Worm (Caenorhabditis elegans) whole organism, young adult: ENCODE measurements around the gene ndab-2.
A peak's percentile ranks its signal among the peaks of the same experiment; 100 is the strongest.

Experiments
- B0019.2 ChIP-seq: fragments of 200-800 bp; sonication (Bioruptor generic); conservative IDR thresholded peaks from 2 replicates; pipeline ENCODE4 v1.3.6; 2022; ENCODE audit warnings: missing genetic modification reagents, missing genetic modification characterization, missing compliant biosample characterization
- B0336.3 ChIP-seq: fragments of 200-800 bp; sonication (Bioruptor generic); IDR thresholded peaks from 2 replicates; pipeline ENCODE4 v1.3.6; 2022; ENCODE audit warnings: missing genetic modification characterization, missing compliant biosample characterization
- F33H1.4 ChIP-seq: fragments of 200-800 bp; sonication (Bioruptor generic); IDR thresholded peaks from 2 replicates; pipeline ENCODE4 v1.3.6; 2022; ENCODE audit warnings: missing genetic modification reagents, missing genetic modification characterization, missing compliant biosample characterization
- F37B4.10 ChIP-seq: fragments of 200-800 bp; sonication (Bioruptor generic); IDR thresholded peaks from 2 replicates; pipeline ENCODE4 v1.3.6; 2022; ENCODE audit warnings: missing genetic modification characterization, missing compliant biosample characterization
- F49E8.2 ChIP-seq: sonication (generic microtip); optimal IDR thresholded peaks from 3 replicates; lab custom pipeline; 2017; ENCODE audit warnings: missing genetic modification characterization, mild to moderate bottlenecking, missing compliant biosample characterization, antibody characterized with exemption, moderate library complexity; ENCODE audit not compliant: insufficient read depth
- F55B11.4 ChIP-seq: sonication (generic microtip); optimal IDR thresholded peaks from 2 replicates; lab custom pipeline; 2016; ENCODE audit warnings: missing compliant biosample characterization, missing genetic modification characterization, borderline replicate concordance; ENCODE audit not compliant: insufficient read depth
- K11D2.4 ChIP-seq: fragments of 200-800 bp; sonication (Bioruptor generic); IDR thresholded peaks from 2 replicates; pipeline ENCODE4 v1.3.6; 2022; ENCODE audit warnings: missing genetic modification reagents, missing genetic modification characterization, missing compliant biosample characterization
- T07F8.4 ChIP-seq: sonication (generic microtip); optimal IDR thresholded peaks from 2 replicates; lab custom pipeline; 2016; ENCODE audit warnings: mild to moderate bottlenecking, missing genetic modification characterization, moderate library complexity, missing compliant biosample characterization
- Y53F4B.3 ChIP-seq: fragments of 200-800 bp; sonication (Bioruptor generic); IDR thresholded peaks from 2 replicates; pipeline ENCODE4 v1.3.6; 2022; ENCODE audit warnings: missing genetic modification reagents, missing genetic modification characterization, missing compliant biosample characterization
- Y95B8A.8 ChIP-seq: fragments of 200-800 bp; sonication (Bioruptor generic); IDR thresholded peaks from 2 replicates; pipeline ENCODE4 v1.3.6; 2022; ENCODE audit warnings: missing genetic modification reagents, missing genetic modification characterization, missing compliant biosample characterization
- aptf-3 ChIP-seq: fragments of 200-800 bp; sonication (Bioruptor generic); IDR thresholded peaks from 2 replicates; pipeline ENCODE4 v1.3.6; 2022; ENCODE audit warnings: missing genetic modification characterization, missing compliant biosample characterization
- atf-7 ChIP-seq: sonication (generic microtip); optimal IDR thresholded peaks from 2 replicates; lab custom pipeline; 2017; ENCODE audit warnings: mild to moderate bottlenecking, missing genetic modification characterization, missing compliant biosample characterization
- athp-1 ChIP-seq: sonication (generic microtip); optimal IDR thresholded peaks from 2 replicates; lab custom pipeline; 2017; ENCODE audit warnings: mild to moderate bottlenecking, missing genetic modification characterization, missing compliant biosample characterization
- attf-6 ChIP-seq: fragments of 200-800 bp; sonication (Bioruptor generic); IDR thresholded peaks from 2 replicates; pipeline ENCODE4 v1.3.6; 2022; ENCODE audit warnings: missing genetic modification reagents, missing genetic modification characterization, missing compliant biosample characterization
- cebp-1 ChIP-seq, 2 experiments: fragments of 200-800 bp in 1 of 2; sonication (Bioruptor generic) in 1 of 2; sonication (generic microtip) in 1 of 2; IDR thresholded peaks in 1 of 2; optimal IDR thresholded peaks in 1 of 2; 2 replicates each; pipeline versions ENCODE4 v1.3.6 to Lab custom; 2017 to 2022; ENCODE audit warnings: missing compliant biosample characterization in 2 of 2, missing genetic modification characterization in 2 of 2, mild to moderate bottlenecking in 1 of 2, missing genetic modification reagents in 1 of 2, moderate library complexity in 1 of 2
- ceh-100 ChIP-seq: fragments of 200-800 bp; sonication (Bioruptor generic); IDR thresholded peaks from 2 replicates; pipeline ENCODE4 v1.3.6; 2022; ENCODE audit warnings: missing genetic modification reagents, missing genetic modification characterization, missing compliant biosample characterization
- ceh-27 ChIP-seq: fragments of 200-800 bp; sonication (Bioruptor generic); optimal IDR thresholded peaks from 2 replicates; lab custom pipeline; 2018; ENCODE audit warnings: mild to moderate bottlenecking, missing genetic modification characterization, moderate library complexity, missing compliant biosample characterization
- ceh-58 ChIP-seq: fragments of 200-800 bp; sonication (Bioruptor generic); IDR thresholded peaks from 2 replicates; pipeline ENCODE4 v1.3.6; 2022; ENCODE audit warnings: missing genetic modification characterization, missing compliant biosample characterization
- hrde-1 ChIP-seq: sonication (generic microtip); optimal IDR thresholded peaks from 2 replicates; lab custom pipeline; 2016; ENCODE audit warnings: missing genetic modification characterization, mild to moderate bottlenecking, missing compliant biosample characterization, moderate library complexity, missing genotype, missing genetic modification reagents, borderline replicate concordance
- lag-1 ChIP-seq: fragments of 200-800 bp; sonication (Bioruptor generic); IDR thresholded peaks from 2 replicates; pipeline ENCODE4 v1.3.6; 2022; ENCODE audit warnings: missing genetic modification reagents, missing genetic modification characterization, missing compliant biosample characterization
- let-526 ChIP-seq: fragments of 200-800 bp; sonication (Bioruptor generic); IDR thresholded peaks from 2 replicates; pipeline ENCODE4 v1.3.6; 2022; ENCODE audit warnings: missing genetic modification reagents, missing genetic modification characterization, missing compliant biosample characterization
- let-607 ChIP-seq, 2 experiments: fragments of 200-800 bp in 1 of 2; sonication (Bioruptor generic) in 1 of 2; sonication (generic microtip) in 1 of 2; optimal IDR thresholded peaks; 2 replicates each; lab custom pipeline; 2016 to 2018; ENCODE audit warnings: mild to moderate bottlenecking in 2 of 2, missing compliant biosample characterization in 2 of 2, missing genetic modification characterization in 2 of 2, moderate library complexity in 2 of 2, missing genotype in 1 of 2
- lin-54 ChIP-seq: fragments of 200-800 bp; sonication (Bioruptor generic); optimal IDR thresholded peaks from 2 replicates; lab custom pipeline; 2018; ENCODE audit warnings: mild to moderate bottlenecking, missing genetic modification characterization, missing compliant biosample characterization
- lsy-27 ChIP-seq: sonication (generic microtip); optimal IDR thresholded peaks from 2 replicates; lab custom pipeline; 2017; ENCODE audit warnings: missing genetic modification characterization, mild to moderate bottlenecking, missing compliant biosample characterization, antibody characterized with exemption, missing genotype, borderline replicate concordance; ENCODE audit not compliant: insufficient read depth
- madf-8 ChIP-seq: fragments of 200-800 bp; sonication (Bioruptor generic); conservative IDR thresholded peaks from 2 replicates; pipeline ENCODE4 v1.3.6; 2022; ENCODE audit warnings: missing genetic modification reagents, missing genetic modification characterization, missing compliant biosample characterization
- mcd-1 ChIP-seq: fragments of 200-800 bp; sonication (Bioruptor generic); IDR thresholded peaks from 2 replicates; pipeline ENCODE4 v1.3.6; 2022; ENCODE audit warnings: missing genetic modification reagents, missing genetic modification characterization, missing compliant biosample characterization
- mel-28 ChIP-seq: sonication (generic microtip); optimal IDR thresholded peaks from 2 replicates; lab custom pipeline; 2016; ENCODE audit warnings: borderline replicate concordance, mild to moderate bottlenecking, missing genetic modification characterization, missing compliant biosample characterization
- mxl-1 ChIP-seq: sonication (generic microtip); optimal IDR thresholded peaks from 2 replicates; lab custom pipeline; 2016; ENCODE audit warnings: missing genetic modification characterization, missing compliant biosample characterization
- nfya-2 ChIP-seq: fragments of 200-800 bp; sonication (Bioruptor generic); IDR thresholded peaks from 2 replicates; pipeline ENCODE4 v1.3.6; 2022; ENCODE audit warnings: missing genetic modification reagents, missing genetic modification characterization, missing compliant biosample characterization
- nhr-27 ChIP-seq: fragments of 200-800 bp; sonication (Bioruptor generic); optimal IDR thresholded peaks from 2 replicates; lab custom pipeline; 2018; ENCODE audit warnings: mild to moderate bottlenecking, missing genetic modification characterization, moderate library complexity, missing compliant biosample characterization
- pbrm-1 ChIP-seq: fragments of 200-800 bp; sonication (Bioruptor generic); IDR thresholded peaks from 2 replicates; pipeline ENCODE4 v1.3.6; 2022; ENCODE audit warnings: missing genetic modification reagents, missing genetic modification characterization, missing compliant biosample characterization
- rec-8 ChIP-seq, 2 experiments: sonication (generic microtip); optimal IDR thresholded peaks; 2 replicates each; lab custom pipeline; 2016; ENCODE audit warnings: mild to moderate bottlenecking in 2 of 2, missing genetic modification characterization in 2 of 2, missing genetic modification reagents in 2 of 2, missing genotype in 2 of 2, missing biosample characterization in 1 of 2, missing compliant biosample characterization in 1 of 2, moderate library complexity in 1 of 2
- repo-1 ChIP-seq: sonication (generic microtip); optimal IDR thresholded peaks from 2 replicates; lab custom pipeline; 2017; ENCODE audit warnings: mild to moderate bottlenecking, missing genetic modification characterization, missing compliant biosample characterization
- rpc-1 ChIP-seq, 2 experiments: fragments of 150-350 bp in 1 of 2; sonication (generic microtip) in 1 of 2; optimal IDR thresholded peaks; 2 replicates each; lab custom pipeline; 2014 to 2018; ENCODE audit warnings: missing biosample characterization in 1 of 2, missing genetic modification characterization in 1 of 2, missing genetic modification reagents in 1 of 2, missing genotype in 1 of 2
- sea-2 ChIP-seq: fragments of 200-800 bp; sonication (Bioruptor generic); IDR thresholded peaks from 2 replicates; pipeline ENCODE4 v1.3.6; 2022; ENCODE audit warnings: missing genetic modification characterization, missing compliant biosample characterization
- snpc-1.1 ChIP-seq: sonication (generic microtip); optimal IDR thresholded peaks from 2 replicates; lab custom pipeline; 2017; ENCODE audit warnings: missing genetic modification characterization, mild to moderate bottlenecking, missing compliant biosample characterization, antibody characterized with exemption, moderate library complexity, missing genotype, missing genetic modification reagents; ENCODE audit not compliant: insufficient read depth
- tbp1 ChIP-seq: fragments of 200-800 bp; sonication (Bioruptor generic); optimal IDR thresholded peaks from 2 replicates; lab custom pipeline; 2018; ENCODE audit warnings: mild to moderate bottlenecking, missing genetic modification characterization, missing compliant biosample characterization
- unc-130 ChIP-seq: sonication (generic microtip); optimal IDR thresholded peaks from 2 replicates; lab custom pipeline; 2016; ENCODE audit warnings: missing genetic modification reagents, missing genetic modification characterization, missing compliant biosample characterization
- zfh-2 ChIP-seq: fragments of 200-800 bp; sonication (Bioruptor generic); conservative IDR thresholded peaks from 2 replicates; pipeline ENCODE4 v1.3.6; 2022; ENCODE audit warnings: missing genetic modification reagents, missing genetic modification characterization, missing compliant biosample characterization
- zim-3 ChIP-seq: sonication (generic microtip); optimal IDR thresholded peaks from 2 replicates; lab custom pipeline; 2017; ENCODE audit warnings: mild to moderate bottlenecking, missing genetic modification characterization, moderate library complexity, missing compliant biosample characterization
- ztf-25 ChIP-seq: fragments of 200-800 bp; sonication (Bioruptor generic); IDR thresholded peaks from 2 replicates; pipeline ENCODE4 v1.3.6; 2022; ENCODE audit warnings: missing genetic modification reagents, missing genetic modification characterization, missing compliant biosample characterization
- ztf-26 ChIP-seq: sonication (generic microtip); optimal IDR thresholded peaks from 2 replicates; lab custom pipeline; 2017; ENCODE audit warnings: missing genetic modification characterization, missing compliant biosample characterization
- ztf-3 ChIP-seq: fragments of 200-800 bp; sonication (Bioruptor generic); optimal IDR thresholded peaks from 2 replicates; lab custom pipeline; 2018; ENCODE audit warnings: mild to moderate bottlenecking, missing genetic modification characterization, missing compliant biosample characterization

ndab-2 gene

DNA sequence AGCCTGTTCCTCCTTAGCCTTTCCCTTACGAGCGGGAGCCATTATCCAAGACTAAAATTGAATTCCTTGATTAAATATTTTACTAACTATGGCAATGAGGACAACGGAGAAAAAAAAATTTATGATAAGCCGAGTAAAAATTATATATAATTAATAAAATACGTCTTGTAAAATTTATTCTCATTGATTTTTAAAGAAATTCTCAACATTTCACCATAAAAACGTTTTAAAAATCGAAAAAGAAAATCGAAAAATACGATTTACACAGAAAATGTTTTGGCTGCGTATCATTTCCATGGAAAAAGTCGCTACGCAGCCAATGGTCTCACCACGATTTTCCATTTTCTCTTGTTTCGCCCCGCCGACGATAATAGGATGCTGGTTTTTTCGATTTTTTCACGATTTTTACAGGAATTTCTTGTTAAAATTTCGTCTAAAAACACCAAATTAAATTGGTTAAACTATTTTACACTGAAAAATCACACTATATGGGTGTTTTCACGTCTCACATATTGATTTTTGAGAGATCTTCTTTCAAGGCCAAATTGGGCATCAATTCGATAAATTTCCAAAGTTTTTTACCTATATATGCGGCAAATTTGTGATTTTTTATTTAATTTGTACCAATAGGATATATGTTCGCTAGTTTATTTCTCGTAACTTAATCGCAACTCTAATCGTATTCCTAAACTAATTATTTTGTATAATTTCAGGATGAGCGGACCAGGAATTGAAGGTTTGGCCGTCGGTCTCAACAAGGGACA is 832 bp upstream of the ndab-2 start, which contains the start of the genes rps-14 and rpl-36 (continued):
- TF ChIP-seq zfh-2 (no peak), T07F8.4 (tag; lab: Kevin White, UChicago) (no peak), F37B4.10 (GFP tag; lab: Robert Waterston, UW) (no peak), sea-2 (GFP tag; lab: Robert Waterston, UW) (no peak), F49E8.2 (tag; lab: Kevin White, UChicago) (peak; percentile 26), nhr-27 (tag; lab: Kevin White, UChicago) (no peak), ztf-3 (GFP tag; lab: Kevin White, UChicago) (no peak), athp-1 (tag; lab: Kevin White, UChicago) (no peak), ceh-27 (GFP tag; lab: Kevin White, UChicago) (peak; percentile 61), tbp1 (GFP tag; lab: Kevin White, UChicago) (peak; percentile 62), Y53F4B.3 (no peak), ztf-26 (tag; lab: Kevin White, UChicago) (peak; percentile 32), nfya-2 (GFP tag; lab: Robert Waterston, UW) (no peak), snpc-1.1 (tag; lab: Kevin White, UChicago) (peak; percentile 40), attf-6 (GFP tag; lab: Robert Waterston, UW) (no peak), B0019.2 (no peak), lsy-27 (tag; lab: Kevin White, UChicago) (no peak), pbrm-1 (GFP tag; lab: Robert Waterston, UW) (peak; percentile 69), madf-8 (GFP tag; lab: Robert Waterston, UW) (0 out of 2 replicates have a peak, but pooled peaks have one; percentile 15), let-526 (GFP tag; lab: Robert Waterston, UW) (no peak), lag-1 (GFP tag; lab: Robert Waterston, UW) (no peak), repo-1 (tag; lab: Kevin White, UChicago) (no peak), mcd-1 (peak; percentile 84)

- TF ChIP-seq F55B11.4 (tag; lab: Kevin White, UChicago) = no peak
- peak; percentile 21 for TF ChIP-seq atf-7 (tag; lab: Kevin White, UChicago)
- TF ChIP-seq lin-54 (GFP tag; lab: Kevin White, UChicago) = peak; percentile 42
- TF ChIP-seq cebp-1 (GFP tag; IDR thresholded peaks at IDR 0.05; lab: Robert Waterston, UW) = peak; percentile 81
- TF ChIP-seq cebp-1 (tag; optimal IDR thresholded peaks at IDR 0.05; lab: Kevin White, UChicago) = peak; percentile 86
- peak; percentile 75 for TF ChIP-seq ceh-100
- peak; percentile 30 for TF ChIP-seq zim-3 (tag; lab: Kevin White, UChicago)
- TF ChIP-seq rec-8 (tag; optimal IDR thresholded peaks at IDR 0.05; lab: Kevin White, UChicago) = no peak
- 0 out of 2 replicates have a peak, but pooled peaks have one; percentile 76 for TF ChIP-seq aptf-3 (GFP tag; lab: Robert Waterston, UW)
- no peak for TF ChIP-seq let-526 (GFP tag; lab: Robert Waterston, UW)
- TF ChIP-seq athp-1 (tag; lab: Kevin White, UChicago) = peak; percentile 34
- TF ChIP-seq F33H1.4 = peak; percentile 54; the same call in 1 of the 2 replicates
- no peak for TF ChIP-seq ceh-58 (GFP tag; lab: Robert Waterston, UW)
- TF ChIP-seq mxl-1 = no peak
- no peak for TF ChIP-seq mel-28 (tag; lab: Kevin White, UChicago)
- no peak for TF ChIP-seq ztf-26 (tag; lab: Kevin White, UChicago)
- peak; percentile 64 for TF ChIP-seq mcd-1
- no peak for TF ChIP-seq rpc-1 (optimal IDR thresholded peaks at IDR 0.05; lab: Kevin White, UChicago)
- no peak for TF ChIP-seq rpc-1 (tag; optimal IDR thresholded peaks at IDR 0.05; lab: Kevin White, UChicago)
- TF ChIP-seq B0336.3 (GFP tag; lab: Robert Waterston, UW) = peak; percentile 70
- peak in 1 of 2 experiments; percentile 49 for TF ChIP-seq let-607 (tag; optimal IDR thresholded peaks at IDR 0.05; lab: Kevin White, UChicago)
- no peak for TF ChIP-seq K11D2.4 (GFP tag; lab: Robert Waterston, UW)
- TF ChIP-seq unc-130 (GFP tag; lab: Kevin White, UChicago) = peak; percentile 29
- TF ChIP-seq Y95B8A.8 (GFP tag; lab: Robert Waterston, UW) = no peak; the same call in 1 of the 2 replicates
- no peak for TF ChIP-seq sea-2 (GFP tag; lab: Robert Waterston, UW)
- peak; percentile 52 for TF ChIP-seq hrde-1 (tag; lab: Kevin White, UChicago)
- no peak for TF ChIP-seq ztf-25 (GFP tag; lab: Robert Waterston, UW)
These were observed 1.3 kb downstream of the ndab-2 start, which contains the start of gene epg-4 for ce11 chrIII:7181822-7182221. epg-4 (plus strand) TSS chrIII:7182167.
